Worm (Caenorhabditis elegans) whole organism, L4 larva: Measurements from ENCODE around the gene snpc-1.1.

Experiments
- F37D6.2 ChIP-seq: sonication (generic microtip); optimal IDR thresholded peaks from 2 replicates; lab custom pipeline; 2016; ENCODE audit warnings: mild to moderate bottlenecking, missing genetic modification characterization, missing compliant biosample characterization
- F49E8.2 ChIP-seq: sonication (generic microtip); optimal IDR thresholded peaks from 2 replicates; lab custom pipeline; 2016; ENCODE audit warnings: missing compliant biosample characterization, mild to moderate bottlenecking, missing genetic modification characterization, borderline replicate concordance
- R02D3.7 ChIP-seq: fragments of 150-350 bp; sonication (generic microtip); optimal IDR thresholded peaks from 3 replicates; lab custom pipeline; 2014; ENCODE audit warnings: missing biosample characterization, missing genetic modification characterization
- T20F7.1 ChIP-seq: fragments of 200-800 bp; sonication (Bioruptor generic); optimal IDR thresholded peaks from 2 replicates; lab custom pipeline; 2018; ENCODE audit warnings: mild to moderate bottlenecking, missing genetic modification characterization, missing compliant biosample characterization
- aha-1 ChIP-seq: fragments of 150-350 bp; peaks from one replicate; lab custom pipeline; 2014; ENCODE audit warnings: missing biosample characterization, missing genetic modification characterization
- ama-1 ChIP-seq: fragments of 150-350 bp; optimal IDR thresholded peaks from 2 replicates; lab custom pipeline; 2014; ENCODE audit warnings: inconsistent platforms, mixed read lengths
- arid-1 ChIP-seq: fragments of 200-800 bp; sonication (Bioruptor generic); conservative IDR thresholded peaks from 2 replicates; pipeline ENCODE4 v1.3.6; 2022; ENCODE audit warnings: missing genetic modification reagents, missing genetic modification characterization, missing compliant biosample characterization
- attf-4 ChIP-seq: sonication (generic microtip); optimal IDR thresholded peaks from 3 replicates; lab custom pipeline; 2017; ENCODE audit warnings: missing biosample characterization, missing genetic modification characterization
- ceh-44 ChIP-seq: fragments of 200-800 bp; sonication (Bioruptor generic); IDR thresholded peaks from 2 replicates; pipeline ENCODE4 v1.3.6; 2022; ENCODE audit warnings: missing genetic modification reagents, missing genetic modification characterization, missing compliant biosample characterization
- ceh-62 ChIP-seq: sonication (generic microtip); optimal IDR thresholded peaks from 2 replicates; lab custom pipeline; 2017; ENCODE audit warnings: missing biosample characterization, missing genetic modification characterization
- ces-1 ChIP-seq: fragments of 150-350 bp; sonication (generic microtip); optimal IDR thresholded peaks from 4 replicates; lab custom pipeline; 2014; ENCODE audit warnings: missing biosample characterization, missing genetic modification reagents, missing genetic modification characterization
- daf-16 ChIP-seq, 3 experiments: sonication (generic microtip); optimal IDR thresholded peaks; 2 replicates each; lab custom pipeline; 2016 to 2017; ENCODE audit warnings: missing genetic modification characterization in 3 of 3, missing genetic modification reagents in 3 of 3, mild to moderate bottlenecking in 2 of 3, missing compliant biosample characterization in 2 of 3, missing biosample characterization in 1 of 3, moderate library complexity in 1 of 3
- daf-8 ChIP-seq: fragments of 200-800 bp; sonication (Bioruptor generic); IDR thresholded peaks from 2 replicates; pipeline ENCODE4 v1.3.6; 2022; ENCODE audit warnings: missing genetic modification characterization, missing compliant biosample characterization
- dve-1 ChIP-seq: sonication (generic microtip); optimal IDR thresholded peaks from 2 replicates; lab custom pipeline; 2017; ENCODE audit warnings: antibody characterized with exemption, mild to moderate bottlenecking, missing genetic modification characterization, missing compliant biosample characterization; ENCODE audit not compliant: insufficient read depth
- egl-27 ChIP-seq: sonication (generic microtip); optimal IDR thresholded peaks from 3 replicates; lab custom pipeline; 2017; ENCODE audit warnings: missing biosample characterization, missing genetic modification reagents, missing genetic modification characterization
- egl-43 ChIP-seq: fragments of 200-800 bp; sonication (Bioruptor generic); IDR thresholded peaks from 2 replicates; pipeline ENCODE4 v1.3.6; 2022; ENCODE audit warnings: missing genetic modification reagents, missing genetic modification characterization, missing compliant biosample characterization
- hmg-1.1 ChIP-seq: fragments of 200-800 bp; sonication (Bioruptor generic); IDR thresholded peaks from 2 replicates; pipeline ENCODE4 v1.3.6; 2022; ENCODE audit warnings: missing genetic modification reagents, missing genetic modification characterization, missing compliant biosample characterization
- jun-1 ChIP-seq: fragments of 150-350 bp; optimal IDR thresholded peaks from 2 replicates; lab custom pipeline; 2014; ENCODE audit warnings: missing biosample characterization, missing genetic modification reagents, missing genetic modification characterization
- lim-7 ChIP-seq: fragments of 200-800 bp; sonication (Bioruptor generic); IDR thresholded peaks from 2 replicates; pipeline ENCODE4 v1.3.6; 2022; ENCODE audit warnings: missing genetic modification characterization, missing compliant biosample characterization
- lin-13 ChIP-seq: fragments of 150-350 bp; optimal IDR thresholded peaks from 2 replicates; lab custom pipeline; 2014; ENCODE audit warnings: missing biosample characterization, missing genetic modification reagents, missing genetic modification characterization
- lin-15B ChIP-seq: fragments of 150-350 bp; sonication (generic microtip); optimal IDR thresholded peaks from 3 replicates; lab custom pipeline; 2014; ENCODE audit warnings: missing biosample characterization, missing genetic modification characterization
- madf-5 ChIP-seq, 2 experiments: fragments of 200-800 bp; sonication (Bioruptor generic); IDR thresholded peaks; 2 replicates each; pipeline ENCODE4 v1.3.6; 2022; ENCODE audit warnings: missing compliant biosample characterization in 2 of 2, missing genetic modification characterization in 2 of 2
- mes-2 ChIP-seq: sonication (generic microtip); optimal IDR thresholded peaks from 2 replicates; lab custom pipeline; 2016; ENCODE audit warnings: missing genotype, mild to moderate bottlenecking, missing genetic modification characterization, missing compliant biosample characterization; ENCODE audit not compliant: poor library complexity, severe bottlenecking
- mxl-3 ChIP-seq: fragments of 200-800 bp; sonication (Bioruptor generic); optimal IDR thresholded peaks from 2 replicates; lab custom pipeline; 2018; ENCODE audit warnings: mild to moderate bottlenecking, missing genetic modification characterization, missing compliant biosample characterization
- nhr-10 ChIP-seq: fragments of 150-350 bp; optimal IDR thresholded peaks from 2 replicates; lab custom pipeline; 2014; ENCODE audit warnings: missing biosample characterization, missing genetic modification characterization
- nhr-102 ChIP-seq: sonication (generic microtip); optimal IDR thresholded peaks from 2 replicates; lab custom pipeline; 2016; ENCODE audit warnings: mild to moderate bottlenecking, missing genetic modification characterization, moderate library complexity, missing compliant biosample characterization
- nhr-11 ChIP-seq: fragments of 150-350 bp; optimal IDR thresholded peaks from 2 replicates; lab custom pipeline; 2014; ENCODE audit warnings: missing biosample characterization, missing genetic modification characterization
- nhr-111 ChIP-seq: fragments of 200-800 bp; sonication (Bioruptor generic); optimal IDR thresholded peaks from 2 replicates; lab custom pipeline; 2018; ENCODE audit warnings: mild to moderate bottlenecking, missing genetic modification characterization, missing compliant biosample characterization
- nhr-41 ChIP-seq: fragments of 200-800 bp; sonication (Bioruptor generic); IDR thresholded peaks from 2 replicates; pipeline ENCODE4 v1.3.6; 2022; ENCODE audit warnings: missing genetic modification reagents, missing genetic modification characterization, missing compliant biosample characterization
- nhr-42 ChIP-seq: fragments of 200-800 bp; sonication (Bioruptor generic); IDR thresholded peaks from 2 replicates; pipeline ENCODE4 v1.3.6; 2022; ENCODE audit warnings: missing genetic modification characterization, missing compliant biosample characterization
- nhr-48 ChIP-seq: sonication (generic microtip); optimal IDR thresholded peaks from 2 replicates; lab custom pipeline; 2016; ENCODE audit warnings: mild to moderate bottlenecking, missing genetic modification characterization, missing compliant biosample characterization
- nhr-6 ChIP-seq: fragments of 150-350 bp; optimal IDR thresholded peaks from 2 replicates; lab custom pipeline; 2014; ENCODE audit warnings: missing biosample characterization, missing genetic modification characterization
- php-3 ChIP-seq: fragments of 200-800 bp; sonication (Bioruptor generic); IDR thresholded peaks from 2 replicates; pipeline ENCODE4 v1.3.6; 2022; ENCODE audit warnings: missing genetic modification reagents, missing genetic modification characterization, missing compliant biosample characterization
- pqm-1 ChIP-seq: sonication (generic microtip); optimal IDR thresholded peaks from 2 replicates; lab custom pipeline; 2017; ENCODE audit warnings: missing biosample characterization, missing genetic modification characterization
- sdz-12 ChIP-seq: fragments of 200-800 bp; sonication (Bioruptor generic); optimal IDR thresholded peaks from 2 replicates; lab custom pipeline; 2018; ENCODE audit warnings: mild to moderate bottlenecking, missing genetic modification characterization, missing compliant biosample characterization
- skn-1 ChIP-seq: fragments of 150-350 bp; optimal IDR thresholded peaks from 2 replicates; lab custom pipeline; 2014; ENCODE audit warnings: missing biosample characterization, missing genetic modification characterization
- spr-1 ChIP-seq: sonication (generic microtip); optimal IDR thresholded peaks from 2 replicates; lab custom pipeline; 2016; ENCODE audit warnings: mild to moderate bottlenecking, missing genetic modification characterization, missing compliant biosample characterization
- tra-1 ChIP-seq: fragments of 200-800 bp; sonication (Bioruptor generic); IDR thresholded peaks from 2 replicates; pipeline ENCODE4 v1.3.6; 2022; ENCODE audit warnings: missing genetic modification reagents, missing genetic modification characterization, missing compliant biosample characterization
- unc-130 ChIP-seq: sonication (generic microtip); optimal IDR thresholded peaks from 2 replicates; lab custom pipeline; 2016; ENCODE audit warnings: missing genetic modification reagents, missing genetic modification characterization, missing compliant biosample characterization
- unc-39 ChIP-seq: sonication (generic microtip); optimal IDR thresholded peaks from 2 replicates; lab custom pipeline; 2017; ENCODE audit warnings: missing biosample characterization, missing genetic modification characterization
- unc-62 ChIP-seq, 3 experiments: fragments of 150-350 bp in 1 of 3; sonication (generic microtip); optimal IDR thresholded peaks in 2 of 3; peaks in 1 of 3; 1 replicate in 1 of 3; 2 replicates in 2 of 3; lab custom pipeline; 2014 to 2017; ENCODE audit warnings: missing biosample characterization in 3 of 3, missing genetic modification characterization in 3 of 3, missing genetic modification reagents in 3 of 3, missing genotype in 1 of 3
- vab-7 ChIP-seq: fragments of 200-800 bp; sonication (Bioruptor generic); IDR thresholded peaks from 2 replicates; pipeline ENCODE4 v1.3.6; 2022; ENCODE audit warnings: missing genetic modification reagents, missing genetic modification characterization, missing compliant biosample characterization
- zag-1 ChIP-seq: fragments of 150-350 bp; optimal IDR thresholded peaks from 2 replicates; lab custom pipeline; 2014; ENCODE audit warnings: missing biosample characterization, missing genetic modification characterization
- zip-11 ChIP-seq: fragments of 200-800 bp; sonication (Bioruptor generic); IDR thresholded peaks from 2 replicates; pipeline ENCODE4 v1.3.6; 2022; ENCODE audit warnings: missing genetic modification characterization, missing compliant biosample characterization

snpc-1.1 gene

ce11 chrII:7814915-7815314 lies 33.8 kb upstream of the snpc-1.1 start (continued):
- no peak for TF ChIP-seq T20F7.1 (GFP tag; lab: Kevin White, UChicago)
- no peak for TF ChIP-seq R02D3.7
- TF ChIP-seq nhr-102: peak; percentile 29
- no peak for TF ChIP-seq hmg-1.1 (GFP tag; lab: Robert Waterston, UW)
- no peak for TF ChIP-seq zag-1 (tag; lab: Kevin White, UChicago)
- no peak for TF ChIP-seq egl-27 (tag; lab: Kevin White, UChicago)
- no peak for TF ChIP-seq daf-16 (GFP tag; optimal IDR thresholded peaks at IDR 0.05; lab: Kevin White, UChicago)
- TF ChIP-seq daf-16 (tag; optimal IDR thresholded peaks at IDR 0.05; lab: Kevin White, UChicago): peak; percentile 90
- peak; percentile 57 for TF ChIP-seq aha-1 (tag; lab: Kevin White, UChicago)
- TF ChIP-seq nhr-42 (GFP tag; lab: Robert Waterston, UW): no peak
- TF ChIP-seq nhr-48 (tag; lab: Kevin White, UChicago): peak; percentile 34
- no peak for TF ChIP-seq mxl-3 (GFP tag; lab: Kevin White, UChicago)
- TF ChIP-seq jun-1 (tag; lab: Kevin White, UChicago): no peak
- no peak for TF ChIP-seq egl-43 (GFP tag; lab: Robert Waterston, UW)
- TF ChIP-seq lim-7 (GFP tag; lab: Robert Waterston, UW): no peak
- TF ChIP-seq nhr-6: no peak
- no peak for TF ChIP-seq skn-1
- TF ChIP-seq nhr-41 (GFP tag; lab: Robert Waterston, UW): no peak
- TF ChIP-seq attf-4 (tag; lab: Kevin White, UChicago): no peak
- peak; percentile 96 for TF ChIP-seq php-3 (GFP tag; lab: Robert Waterston, UW)
- TF ChIP-seq lin-13 (GFP tag; lab: Kevin White, UChicago): no peak
- TF ChIP-seq pqm-1 (tag; lab: Kevin White, UChicago): peak; percentile 89
- TF ChIP-seq spr-1: no peak
- TF ChIP-seq zip-11: no peak
- no peak for TF ChIP-seq ceh-62 (tag; lab: Kevin White, UChicago)
- peak; percentile 93 for TF ChIP-seq dve-1 (tag; lab: Kevin White, UChicago)
- no peak for TF ChIP-seq ama-1 (lab: Kevin White, UChicago)
- TF ChIP-seq lin-15B: no peak

- TF ChIP-seq jun-1 (tag; lab: Kevin White, UChicago) (no peak), T20F7.1 (GFP tag; lab: Kevin White, UChicago) (no peak), sdz-12 (GFP tag; lab: Kevin White, UChicago) (no peak), nhr-6 (peak; percentile 57), nhr-11 (tag; lab: Kevin White, UChicago) (no peak), tra-1 (GFP tag; lab: Robert Waterston, UW) (no peak), ces-1 (no peak), vab-7 (GFP tag; lab: Robert Waterston, UW) (no peak), unc-62 (GFP tag; optimal IDR thresholded peaks at IDR 0.05 in 1 of 2; lab: Kevin White, UChicago) (peak in 1 of 2 experiments; percentile 25), unc-62 (tag; optimal IDR thresholded peaks at IDR 0.05; lab: Kevin White, UChicago) (no peak), arid-1 (GFP tag; lab: Robert Waterston, UW) (no peak), madf-5 (GFP tag; IDR thresholded peaks at IDR 0.05; lab: Robert Waterston, UW) (no peak), nhr-111 (no peak), mes-2 (tag; lab: Kevin White, UChicago) (peak; percentile 19), unc-130 (GFP tag; lab: Kevin White, UChicago) (no peak), F37D6.2 (no peak), F49E8.2 (no peak), ceh-44 (GFP tag; lab: Robert Waterston, UW) (no peak), unc-39 (no peak), nhr-10 (tag; lab: Kevin White, UChicago) (no peak), daf-8 (GFP tag; lab: Robert Waterston, UW) (no peak)
- TF ChIP-seq, all 104 proteins: peak for 3
Measured at ce11 chrII:7814215-7814614, 33.1 kb upstream of the snpc-1.1 start.
